Fruit fly (Drosophila melanogaster) whole organism, embryonic: ENCODE measurements around the gene CG1575.

Experiments
- Atf3 ChIP-seq: fragments of 200-800 bp; sonication (Bioruptor generic); optimal IDR thresholded peaks from 3 replicates; lab custom pipeline; 2016; ENCODE audit warnings: missing biosample characterization, missing genetic modification characterization
- Atf6 ChIP-seq: fragments of 200-800 bp; sonication (Bioruptor generic); IDR thresholded peaks from 2 replicates; pipeline ENCODE4 v1.3.6; 2022; ENCODE audit warnings: missing biosample characterization, missing genetic modification characterization
- CG10209 ChIP-seq: fragments of 200-800 bp; sonication (Bioruptor generic); optimal IDR thresholded peaks from 3 replicates; lab custom pipeline; 2017; ENCODE audit warnings: missing biosample characterization, mild to moderate bottlenecking, missing genetic modification characterization, missing genetic modification reagents
- CG11247 ChIP-seq: fragments of 200-800 bp; sonication (Bioruptor generic); IDR thresholded peaks from 2 replicates; pipeline ENCODE4 v1.3.6; 2022; ENCODE audit warnings: missing biosample characterization, missing genetic modification characterization
- CG11695 ChIP-seq: fragments of 200-800 bp; sonication (Bioruptor generic); IDR thresholded peaks from 3 replicates; pipeline ENCODE4 v1.3.6; 2022; ENCODE audit warnings: missing biosample characterization, missing genetic modification characterization
- CG15514 ChIP-seq: fragments of 200-800 bp; sonication (Bioruptor generic); optimal IDR thresholded peaks from 3 replicates; lab custom pipeline; 2017; ENCODE audit warnings: missing biosample characterization, missing genetic modification characterization, mild to moderate bottlenecking, moderate library complexity, missing genetic modification reagents
- CG17359 ChIP-seq: fragments of 200-800 bp; sonication (Bioruptor generic); optimal IDR thresholded peaks from 3 replicates; lab custom pipeline; 2018; ENCODE audit warnings: missing biosample characterization, mild to moderate bottlenecking, missing genetic modification characterization, moderate library complexity
- CG17612 ChIP-seq: fragments of 200-800 bp; sonication (Bioruptor generic); IDR thresholded peaks from 2 replicates; pipeline ENCODE4 v1.3.6; 2022; ENCODE audit warnings: missing biosample characterization, missing genetic modification characterization
- CG18011 ChIP-seq: fragments of 200-800 bp; sonication (Bioruptor generic); optimal IDR thresholded peaks from 2 replicates; lab custom pipeline; 2017; ENCODE audit warnings: missing biosample characterization, missing genetic modification characterization, mild to moderate bottlenecking, moderate library complexity, missing genotype
- CG18262 ChIP-seq: fragments of 200-800 bp; optimal IDR thresholded peaks from 3 replicates; lab custom pipeline; 2019; ENCODE audit warnings: missing biosample characterization, mild to moderate bottlenecking, missing genetic modification characterization, moderate library complexity
- CG2116 ChIP-seq: fragments of 200-800 bp; sonication (Bioruptor generic); optimal IDR thresholded peaks from 3 replicates; lab custom pipeline; 2018; ENCODE audit warnings: missing biosample characterization, mild to moderate bottlenecking, missing genetic modification characterization
- CG2129 ChIP-seq: fragments of 200-800 bp; sonication (Bioruptor generic); IDR thresholded peaks from 2 replicates; pipeline ENCODE4 v1.3.6; 2022; ENCODE audit warnings: missing biosample characterization, missing genetic modification characterization; ENCODE audit not compliant: partially characterized antibody
- CG32532 ChIP-seq: fragments of 200-800 bp; sonication (Bioruptor generic); IDR thresholded peaks from 2 replicates; pipeline ENCODE4 v1.3.6; 2022; ENCODE audit warnings: missing biosample characterization, missing genetic modification characterization
- CG3726 ChIP-seq: fragments of 200-800 bp; sonication (Bioruptor generic); IDR thresholded peaks from 3 replicates; pipeline ENCODE4, ENCODE4 v1.3.6; 2022; ENCODE audit warnings: missing biosample characterization, missing genetic modification characterization
- CG43689 ChIP-seq: fragments of 200-800 bp; sonication (Bioruptor generic); IDR thresholded peaks from 2 replicates; pipeline ENCODE4 v1.3.6; 2022; ENCODE audit warnings: missing biosample characterization, missing genetic modification characterization
- CG5245 ChIP-seq: fragments of 200-800 bp; sonication (Bioruptor generic); optimal IDR thresholded peaks from 3 replicates; lab custom pipeline; 2016; ENCODE audit warnings: missing biosample characterization, missing genetic modification characterization
- CG7271 ChIP-seq: fragments of 200-800 bp; sonication (Bioruptor generic); optimal IDR thresholded peaks from 2 replicates; lab custom pipeline; 2018; ENCODE audit warnings: missing biosample characterization, mild to moderate bottlenecking, missing genetic modification characterization, moderate library complexity
- CG7786 ChIP-seq: fragments of 200-800 bp; sonication (Bioruptor generic); optimal IDR thresholded peaks from 2 replicates; lab custom pipeline; 2016; ENCODE audit warnings: missing biosample characterization, missing genetic modification characterization
- CG9609 ChIP-seq: fragments of 200-800 bp; sonication (Bioruptor generic); optimal IDR thresholded peaks from 3 replicates; lab custom pipeline; 2016; ENCODE audit warnings: missing biosample characterization, missing genetic modification characterization
- CoRest ChIP-seq: fragments of 200-800 bp; sonication (Bioruptor generic); optimal IDR thresholded peaks from 3 replicates; lab custom pipeline; 2018; ENCODE audit warnings: missing biosample characterization, mild to moderate bottlenecking, missing genetic modification characterization, moderate library complexity
- Dip2 ChIP-seq: fragments of 200-800 bp; sonication (Bioruptor generic); IDR thresholded peaks from 2 replicates; pipeline ENCODE4 v1.3.6; 2022; ENCODE audit warnings: missing biosample characterization, missing genetic modification characterization
- Ets97D ChIP-seq: fragments of 200-800 bp; sonication (Bioruptor generic); optimal IDR thresholded peaks from 3 replicates; lab custom pipeline; 2016; ENCODE audit warnings: missing biosample characterization, missing genetic modification characterization
- Gug ChIP-seq: fragments of 200-800 bp; sonication (Bioruptor generic); IDR thresholded peaks from 4 replicates; pipeline ENCODE4 v1.3.6; 2022; ENCODE audit warnings: missing biosample characterization, missing genetic modification characterization
- Hmr ChIP-seq: fragments of 200-800 bp; sonication (Bioruptor generic); optimal IDR thresholded peaks from 3 replicates; lab custom pipeline; 2017; ENCODE audit warnings: mild to moderate bottlenecking, missing biosample characterization, missing genetic modification reagents, missing genetic modification characterization
- Myb ChIP-seq: fragments of 200-800 bp; sonication (Bioruptor generic); optimal IDR thresholded peaks from 2 replicates; lab custom pipeline; 2016; ENCODE audit warnings: missing biosample characterization, missing genetic modification characterization
- Oli ChIP-seq: fragments of 200-800 bp; sonication (Bioruptor generic); optimal IDR thresholded peaks from 2 replicates; lab custom pipeline; 2018; ENCODE audit warnings: missing biosample characterization, mild to moderate bottlenecking, missing genetic modification characterization, moderate library complexity
- Vsx1 ChIP-seq: fragments of 200-800 bp; sonication (Bioruptor generic); optimal IDR thresholded peaks from 2 replicates; lab custom pipeline; 2017; ENCODE audit warnings: missing biosample characterization, mild to moderate bottlenecking, missing genetic modification characterization, missing genetic modification reagents
- al ChIP-seq: fragments of 200-800 bp; sonication (Bioruptor generic); IDR thresholded peaks from 2 replicates; pipeline ENCODE4 v1.3.6; 2022; ENCODE audit warnings: missing biosample characterization, missing genetic modification characterization
- aop ChIP-seq: fragments of 200-800 bp; sonication (Bioruptor generic); IDR thresholded peaks from 2 replicates; pipeline ENCODE4 v1.3.6; 2022; ENCODE audit warnings: missing biosample characterization, missing genetic modification characterization
- az2 ChIP-seq: fragments of 200-800 bp; sonication (Bioruptor generic); optimal IDR thresholded peaks from 3 replicates; lab custom pipeline; 2016; ENCODE audit warnings: missing biosample characterization, missing genetic modification characterization
- bbx ChIP-seq: fragments of 200-800 bp; sonication (Bioruptor generic); IDR thresholded peaks from 2 replicates; pipeline ENCODE4 v1.3.6; 2022; ENCODE audit warnings: missing biosample characterization, missing genetic modification characterization; ENCODE audit not compliant: partially characterized antibody
- cato ChIP-seq: fragments of 200-800 bp; sonication (Bioruptor generic); optimal IDR thresholded peaks from 2 replicates; lab custom pipeline; 2016; ENCODE audit warnings: missing biosample characterization, missing genetic modification characterization, borderline replicate concordance
- dimm ChIP-seq: fragments of 200-800 bp; sonication (Bioruptor generic); IDR thresholded peaks from 2 replicates; pipeline ENCODE4 v1.3.6; 2022; ENCODE audit warnings: missing biosample characterization, missing genetic modification characterization
- fd96Cb ChIP-seq: fragments of 200-800 bp; sonication (Bioruptor generic); optimal IDR thresholded peaks from 2 replicates; lab custom pipeline; 2018; ENCODE audit warnings: missing biosample characterization, mild to moderate bottlenecking, missing genetic modification characterization, moderate library complexity
- gro ChIP-seq: fragments of 200-800 bp; sonication (Bioruptor generic); optimal IDR thresholded peaks from 2 replicates; lab custom pipeline; 2016; ENCODE audit warnings: missing biosample characterization, missing genetic modification characterization
- gsb ChIP-seq: fragments of 200-800 bp; sonication (Bioruptor generic); IDR thresholded peaks from 2 replicates; pipeline ENCODE4 v1.3.6; 2022; ENCODE audit warnings: missing biosample characterization, missing genetic modification characterization
- hkb ChIP-seq, 2 experiments: fragments of 200-800 bp in 1 of 2; fragments of >200 bp in 1 of 2; sonication (Bioruptor generic) in 1 of 2; IDR thresholded peaks in 1 of 2; optimal IDR thresholded peaks in 1 of 2; 2 replicates each; pipeline versions ENCODE4 v1.3.6 to Lab custom; 2017 to 2022; ENCODE audit warnings: missing biosample characterization in 1 of 2, missing genetic modification characterization in 1 of 2
- nerfin-1 ChIP-seq: fragments of 200-800 bp; sonication (Bioruptor generic); optimal IDR thresholded peaks from 3 replicates; lab custom pipeline; 2019; ENCODE audit warnings: missing biosample characterization, mild to moderate bottlenecking, missing genetic modification characterization, moderate library complexity
- org-1 ChIP-seq: fragments of 200-800 bp; sonication (Bioruptor generic); optimal IDR thresholded peaks from 2 replicates; lab custom pipeline; 2017; ENCODE audit warnings: missing biosample characterization, missing genetic modification characterization
- pb ChIP-seq: fragments of 200-800 bp; sonication (Bioruptor generic); optimal IDR thresholded peaks from 3 replicates; lab custom pipeline; 2016; ENCODE audit warnings: missing biosample characterization, missing genetic modification characterization
- slbo ChIP-seq: fragments of 200-800 bp; sonication (Bioruptor generic); IDR thresholded peaks from 2 replicates; pipeline ENCODE4 v1.3.6; 2022; ENCODE audit warnings: missing biosample characterization, missing genetic modification characterization
- sqz ChIP-seq: fragments of 200-800 bp; sonication (Bioruptor generic); optimal IDR thresholded peaks from 3 replicates; lab custom pipeline; 2018; ENCODE audit warnings: missing biosample characterization, mild to moderate bottlenecking, missing genetic modification characterization
- tap ChIP-seq: fragments of 200-800 bp; optimal IDR thresholded peaks from 3 replicates; lab custom pipeline; 2019; ENCODE audit warnings: missing biosample characterization, mild to moderate bottlenecking, missing genetic modification characterization, moderate library complexity
- tll ChIP-seq, 2 experiments: fragments of 200-800 bp in 1 of 2; fragments of >200 bp in 1 of 2; sonication (Bioruptor generic) in 1 of 2; optimal IDR thresholded peaks; 2 replicates each; lab custom pipeline; 2017 to 2019; ENCODE audit warnings: missing biosample characterization in 2 of 2, missing genetic modification characterization in 2 of 2, mild to moderate bottlenecking in 1 of 2, moderate library complexity in 1 of 2
- wdn ChIP-seq: fragments of 200-800 bp; sonication (Bioruptor generic); IDR thresholded peaks from 2 replicates; pipeline ENCODE4 v1.3.6; 2022; ENCODE audit warnings: missing biosample characterization, missing genetic modification characterization
- wek ChIP-seq: fragments of 200-800 bp; sonication (Bioruptor generic); optimal IDR thresholded peaks from 3 replicates; lab custom pipeline; 2018; ENCODE audit warnings: missing biosample characterization, mild to moderate bottlenecking, missing genetic modification characterization, moderate library complexity

The CG1575 gene

DNA sequence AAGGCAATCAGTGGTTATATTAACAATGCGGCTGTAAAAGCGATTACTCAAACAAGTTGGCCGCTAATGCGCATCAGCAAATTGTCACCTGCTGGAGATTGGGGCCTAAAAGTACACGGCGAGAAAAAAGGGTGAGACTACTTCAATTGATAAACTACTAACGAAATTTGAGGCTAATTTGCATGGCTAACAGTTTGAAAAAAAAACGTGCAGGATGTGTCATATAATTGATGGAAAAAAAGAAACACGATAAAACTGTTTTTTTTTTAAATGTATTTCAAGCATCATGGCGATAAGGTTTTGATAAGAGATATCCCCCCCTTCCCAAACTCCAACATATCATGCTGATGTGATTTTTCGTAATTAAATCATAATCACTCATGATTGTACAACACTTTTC lies 4.1 kb upstream of the CG1575 start (continued):
- TF ChIP-seq gsb (GFP tag; lab: Robert Waterston, UW) (0 out of 2 replicates have a peak, but pooled peaks have one; percentile 39), tll (GFP tag; optimal IDR thresholded peaks at IDR 0.05; lab: Kevin White, UChicago) (no peak), aop (GFP tag; lab: Robert Waterston, UW) (no peak), CG11695 (GFP tag; lab: Robert Waterston, UW) (0 out of 3 replicates have a peak, but pooled peaks have one; percentile 28), Hmr (GFP tag; lab: Kevin White, UChicago) (peak; percentile 69), Atf3 (GFP tag; lab: Kevin White, UChicago) (no peak), pb (GFP tag; lab: Kevin White, UChicago) (peak; percentile 17), CG32532 (GFP tag; lab: Robert Waterston, UW) (peak; percentile 64; the same call in 1 of the 2 replicates), hkb (optimal IDR thresholded peaks at IDR 0.05; lab: Kevin White, UChicago) (no peak), hkb (GFP tag; IDR thresholded peaks at IDR 0.05; lab: Robert Waterston, UW) (peak; percentile 39; the same call in 1 of the 2 replicates), CoRest (tag; lab: Kevin White, UChicago) (peak; percentile 28), CG7786 (GFP tag; lab: Kevin White, UChicago) (peak; percentile 4), Oli (tag; lab: Kevin White, UChicago) (peak; percentile 25), Atf6 (GFP tag; lab: Robert Waterston, UW) (peak; percentile 57; the same call in 1 of the 2 replicates), CG10209 (GFP tag; lab: Kevin White, UChicago) (peak; percentile 35), wdn (GFP tag; lab: Robert Waterston, UW) (0 out of 2 replicates have a peak, but pooled peaks have one; percentile 22), al (GFP tag; lab: Robert Waterston, UW) (peak; percentile 47), CG17359 (peak; percentile 6)
- TF ChIP-seq, all 482 proteins: peak for 107

DNA sequence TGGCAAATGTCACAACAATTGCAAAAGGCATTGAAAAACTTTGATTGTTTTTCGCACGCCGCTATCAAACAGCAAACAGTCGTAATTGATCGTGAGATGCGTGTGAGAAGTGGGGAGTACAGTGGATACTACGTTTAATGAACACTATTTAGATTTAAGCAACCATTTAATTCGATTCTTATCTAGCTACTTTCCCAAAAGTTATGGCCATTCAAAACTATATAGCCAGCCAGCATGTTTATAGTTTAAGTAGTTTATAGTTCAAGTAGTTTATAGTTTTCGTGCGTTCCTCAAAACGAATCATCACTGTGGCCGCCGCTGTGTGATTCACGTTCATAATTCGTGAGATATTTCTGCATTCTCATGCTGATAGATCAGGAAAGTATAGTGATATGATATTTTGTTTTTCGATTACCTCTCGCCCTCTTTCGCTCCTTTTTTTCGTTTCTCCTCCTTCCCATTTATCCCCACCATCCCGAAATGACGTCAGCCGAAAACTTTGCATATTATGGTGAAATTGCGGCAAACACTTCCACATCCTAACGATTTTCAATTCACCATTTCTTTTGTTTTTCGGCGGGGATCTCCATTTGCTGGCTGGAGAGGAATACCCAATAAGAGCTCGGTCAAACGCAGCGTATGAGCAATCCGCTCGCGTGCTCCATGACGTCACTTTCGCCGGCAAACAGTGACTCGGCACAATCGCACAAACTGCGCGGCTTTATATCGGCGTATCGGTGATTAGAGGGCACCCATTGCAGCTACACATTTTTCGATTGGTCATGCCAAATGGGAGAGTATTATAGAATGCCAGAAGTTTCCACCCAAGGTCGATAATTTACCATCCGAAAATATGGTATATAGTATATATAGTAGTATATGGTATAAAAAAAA lies 3.2 kb upstream of the CG1575 start:
- TF ChIP-seq CG5245 (no peak), bbx (GFP tag; lab: Robert Waterston, UW) (no peak), tap (tag; lab: Kevin White, UChicago) (peak; percentile 30), Vsx1 (GFP tag; lab: Kevin White, UChicago) (no peak), slbo (peak; percentile 89), dimm (GFP tag; lab: Robert Waterston, UW) (no peak), tll (GFP tag; optimal IDR thresholded peaks at IDR 0.05; lab: Kevin White, UChicago) (no peak), Gug (GFP tag; lab: Robert Waterston, UW) (peak; percentile 58; the same call in 2 of the 4 replicates), gro (GFP tag; lab: Kevin White, UChicago) (peak; percentile 22), sqz (GFP tag; lab: Kevin White, UChicago) (no peak), CG18011 (GFP tag; lab: Kevin White, UChicago) (peak; percentile 48), CG15514 (GFP tag; lab: Kevin White, UChicago) (peak; percentile 67), CG3726 (GFP tag; lab: Robert Waterston, UW) (no peak), wek (GFP tag; lab: Kevin White, UChicago) (no peak), CG2129 (no peak), Ets97D (GFP tag; lab: Kevin White, UChicago) (no peak), org-1 (GFP tag; lab: Kevin White, UChicago) (peak; percentile 36), az2 (GFP tag; lab: Kevin White, UChicago) (peak; percentile 12), CG2116 (GFP tag; lab: Kevin White, UChicago) (no peak), nerfin-1 (tag; lab: Kevin White, UChicago) (no peak), fd96Cb (tag; lab: Kevin White, UChicago) (peak; percentile 7), CG43689 (no peak), CG7271 (tag; lab: Kevin White, UChicago) (no peak), cato (GFP tag; lab: Kevin White, UChicago) (no peak), CG11247 (GFP tag; lab: Robert Waterston, UW) (0 out of 2 replicates have a peak, but pooled peaks have one; percentile 12), CG9609 (GFP tag; lab: Kevin White, UChicago) (no peak), Dip2 (no peak), CG18262 (tag; lab: Kevin White, UChicago) (peak; percentile 17), Myb (GFP tag; lab: Kevin White, UChicago) (peak; percentile 61), CG17612 (GFP tag; lab: Robert Waterston, UW) (0 out of 2 replicates have a peak, but pooled peaks have one; percentile 46)
